Worm (Caenorhabditis elegans): Measurements from ENCODE around the gene F44D12.16.

DNA sequence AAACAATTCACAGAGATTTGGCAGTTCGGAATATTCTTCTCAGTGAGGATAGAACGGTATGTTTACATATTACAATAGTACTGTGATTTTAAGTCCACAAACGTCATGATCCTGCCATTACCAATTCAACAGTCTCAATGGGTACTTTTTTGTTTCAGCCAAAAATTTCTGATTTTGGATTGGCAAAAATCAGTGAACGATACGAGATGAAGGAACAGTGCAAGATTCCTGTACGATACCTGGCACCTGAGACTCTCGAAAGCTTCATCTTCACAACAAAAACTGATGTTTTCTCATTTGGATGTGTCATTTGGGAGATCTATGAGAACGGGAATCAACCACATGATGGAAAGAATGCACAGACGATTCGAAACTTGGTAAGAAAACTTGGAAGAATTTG, 49.1 kb downstream of the F44D12.16 start:
- no peak for TF ChIP-seq Y116A8C.19 (tag; optimal IDR thresholded peaks at IDR 0.05; ENCODE audit: borderline replicate concordance)
- TF ChIP-seq nhr-11 (tag; optimal IDR thresholded peaks at IDR 0.05): no peak
- no peak for TF ChIP-seq lin-13 (GFP tag; optimal IDR thresholded peaks at IDR 0.05)
- no peak for TF ChIP-seq snpc-4 (tag; optimal IDR thresholded peaks at IDR 0.05)
- TF ChIP-seq lin-35 (GFP tag; optimal IDR thresholded peaks at IDR 0.05): no peak

All from whole organism, L1 larva.